Worm (Caenorhabditis elegans): ENCODE data around the gene eat-17.

DNA sequence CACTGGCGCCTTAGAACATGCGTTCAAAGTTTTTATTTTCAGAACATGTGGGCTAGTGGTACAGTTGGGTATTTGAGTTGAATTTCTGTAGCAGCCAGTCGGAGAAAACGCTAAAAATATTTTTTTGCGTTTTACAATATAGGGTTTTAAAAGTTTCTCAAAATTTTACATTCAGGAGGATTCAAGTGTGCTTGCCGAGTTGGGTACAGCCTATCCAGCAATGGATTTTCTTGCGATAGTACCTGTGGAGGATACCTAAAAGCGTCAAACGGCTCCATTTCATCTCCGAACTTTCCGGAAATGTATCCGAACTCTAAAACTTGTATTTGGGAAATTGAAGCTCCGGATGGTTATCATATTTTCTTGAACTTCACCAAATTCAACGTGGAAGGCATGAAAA lies 49.5 kb upstream of the eat-17 start:
- TF ChIP-seq dpl-1 (GFP tag; optimal IDR thresholded peaks at IDR 0.05) (no peak), nhr-11 (tag; optimal IDR thresholded peaks at IDR 0.05) (no peak), alr-1 (tag; optimal IDR thresholded peaks at IDR 0.05; ENCODE audit: borderline replicate concordance) (no peak), lin-13 (GFP tag; optimal IDR thresholded peaks at IDR 0.05) (no peak), zip-4 (GFP tag; optimal IDR thresholded peaks at IDR 0.05) (no peak)

Measured in whole organism, L1 larva.